Worm (Caenorhabditis elegans): ENCODE results near the gene unc-8.

Gene unc-8

ce11 chrIV:7178942-7179341, 18.0 kb upstream of the unc-8 start, which contains the start of gene C42D4.3:
Gene C42D4.3 (plus strand): TSS chrIV:7179239.
- no peak for TF ChIP-seq unc-62 (GFP tag; optimal IDR thresholded peaks at IDR 0.05)

- no peak for TF ChIP-seq unc-62 (GFP tag; optimal IDR thresholded peaks at IDR 0.05)
Observed at ce11 chrIV:7180304-7180703, 16.6 kb upstream of the unc-8 start, which contains the start of gene cest-10. Gene cest-10 (plus strand): TSS chrIV:7180557.

DNA sequence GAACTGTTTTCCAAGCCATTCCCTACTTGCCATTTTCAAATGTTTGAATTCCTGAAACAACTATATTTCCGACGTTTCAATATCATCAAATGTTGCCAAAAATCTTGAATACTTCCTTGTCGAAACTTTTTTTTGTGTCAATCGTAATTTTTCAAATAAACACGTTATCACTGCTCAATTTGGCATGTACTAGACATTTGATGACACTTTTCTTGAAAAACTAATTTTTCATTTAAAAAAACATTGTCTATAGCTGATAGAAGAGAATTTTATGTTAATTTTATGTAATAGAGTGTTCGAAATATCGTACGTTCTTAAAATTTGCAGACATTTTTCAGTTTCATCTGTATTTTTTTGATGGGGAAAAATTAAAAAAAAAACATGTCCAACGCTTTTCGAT, 14.1 kb upstream of the unc-8 start:
- TF ChIP-seq unc-62 (GFP tag; optimal IDR thresholded peaks at IDR 0.05) = no peak

DNA sequence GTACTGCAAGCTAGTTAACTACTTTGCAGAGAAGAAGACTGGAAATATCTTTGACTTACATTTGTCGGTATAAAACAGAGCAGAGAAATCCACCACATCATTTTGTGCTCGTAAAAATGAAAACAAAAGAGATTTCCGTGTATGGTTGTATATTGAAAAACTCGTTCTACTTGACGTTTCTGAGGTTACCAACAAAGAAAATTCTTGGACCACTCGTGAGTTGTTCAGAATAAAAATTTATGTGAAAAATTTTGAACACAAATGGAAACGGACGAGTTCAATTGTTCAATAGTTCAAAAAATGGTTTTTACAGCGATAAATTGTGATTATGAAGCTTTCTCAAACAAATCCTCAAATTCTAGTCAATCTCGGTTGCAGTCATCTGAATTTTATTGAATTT, 12.4 kb upstream of the unc-8 start, which contains the start of gene clec-179:
Gene clec-179 (minus strand): TSS at position 101 of the 400 bp plus-strand sequence.
- no peak for TF ChIP-seq unc-62 (GFP tag; optimal IDR thresholded peaks at IDR 0.05)

ce11 chrIV:7186756-7187155, 10.2 kb upstream of the unc-8 start, which contains the start of gene str-249:
Gene str-249 (minus strand): TSS chrIV:7186856.
- no peak for TF ChIP-seq unc-62 (GFP tag; optimal IDR thresholded peaks at IDR 0.05)

ce11 chrIV:7188030-7188429, 8.9 kb upstream of the unc-8 start, which contains the start of gene C42D4.13:
Gene C42D4.13 (minus strand): TSS chrIV:7188130.
- TF ChIP-seq unc-62 (GFP tag; optimal IDR thresholded peaks at IDR 0.05) = no peak

ce11 chrIV:7188528-7189422, 8.2 kb upstream of the unc-8 start, which contains the start of gene srlf-7:
Gene srlf-7 (plus strand): TSS chrIV:7189287.
- TF ChIP-seq unc-62 (GFP tag; optimal IDR thresholded peaks at IDR 0.05) = no peak

DNA sequence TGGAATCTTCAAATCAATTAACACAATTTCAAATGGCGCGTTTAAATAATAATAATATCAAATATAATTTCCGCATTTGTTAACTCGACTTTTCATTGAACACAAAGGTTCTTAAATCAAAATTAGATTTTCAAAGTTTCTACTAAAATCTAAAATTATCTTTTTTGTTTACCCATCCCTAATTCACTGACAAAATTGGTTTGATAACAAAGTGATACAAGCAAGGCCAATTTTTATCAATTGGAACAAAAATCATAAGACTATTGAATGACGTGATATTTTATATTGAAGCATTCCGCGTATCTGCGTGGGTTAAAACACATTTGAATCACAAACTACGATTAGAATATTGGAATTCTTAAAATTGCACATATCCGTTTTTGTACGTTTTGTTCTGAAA, 6.5 kb upstream of the unc-8 start:
- TF ChIP-seq unc-62 (GFP tag; optimal IDR thresholded peaks at IDR 0.05) = no peak

DNA sequence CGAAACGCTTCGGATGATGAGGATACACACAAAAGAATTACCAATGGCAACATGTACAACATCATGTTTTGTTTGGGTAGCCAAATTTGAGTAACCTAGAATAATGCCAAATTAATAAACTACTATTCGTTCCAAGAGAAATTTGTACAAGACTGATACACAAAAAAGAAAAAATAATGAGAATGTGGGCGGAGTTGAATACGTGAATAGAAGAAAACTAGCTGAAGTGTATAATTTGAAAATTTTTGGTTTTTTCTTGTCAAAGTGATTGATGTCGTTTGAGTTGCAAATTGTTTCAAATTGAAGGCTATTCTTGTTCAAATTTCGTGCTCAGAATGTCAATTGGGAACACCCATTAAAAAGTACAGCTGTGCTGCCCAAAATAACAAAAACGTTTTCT, 5.2 kb upstream of the unc-8 start, which contains the start of gene R13A1.5:
Gene R13A1.5 (minus strand): TSS at position 101 of the 400 bp plus-strand sequence.
- TF ChIP-seq unc-62 (GFP tag; optimal IDR thresholded peaks at IDR 0.05) = no peak

ce11 chrIV:7195734-7196133, 1.2 kb upstream of the unc-8 start, which contains the start of gene best-16:
Gene best-16 (minus strand): TSS chrIV:7195834.
- TF ChIP-seq unc-62 (GFP tag; optimal IDR thresholded peaks at IDR 0.05) = no peak

- no peak for TF ChIP-seq unc-62 (GFP tag; optimal IDR thresholded peaks at IDR 0.05)
Observed at ce11 chrIV:7203696-7204095, 6.7 kb downstream of the unc-8 start, which contains the start of gene R13A1.3. Gene R13A1.3 (plus strand): TSS chrIV:7203996.

DNA sequence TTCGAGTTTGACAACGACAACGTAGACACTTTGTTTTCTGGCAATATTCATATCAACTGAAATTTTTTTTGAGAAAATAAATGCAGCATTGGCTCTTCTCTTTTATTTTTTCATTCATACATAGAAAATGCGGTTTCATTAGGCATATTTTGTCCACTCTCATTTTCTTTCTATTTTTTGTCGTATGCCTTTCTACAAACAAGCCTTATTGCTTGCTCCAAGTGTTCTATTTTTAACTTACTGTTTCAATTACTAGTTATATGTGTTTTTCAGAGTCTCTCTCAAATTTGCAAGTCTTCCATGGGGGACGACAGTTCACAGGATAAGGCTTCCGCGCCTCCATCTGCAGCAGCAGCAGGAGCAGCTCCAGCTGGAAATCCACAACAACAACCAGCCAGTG, 9.0 kb downstream of the unc-8 start, which contains the start of gene kcc-1:
Gene kcc-1 (plus strand): TSS at position 301 of the 400 bp plus-strand sequence.
- no peak for TF ChIP-seq unc-62 (GFP tag; optimal IDR thresholded peaks at IDR 0.05)

ce11 chrIV:7208961-7209360, 12.0 kb downstream of the unc-8 start:
- no peak for TF ChIP-seq unc-62 (GFP tag; optimal IDR thresholded peaks at IDR 0.05)

- TF ChIP-seq unc-62 (GFP tag; optimal IDR thresholded peaks at IDR 0.05) = no peak
Observed at ce11 chrIV:7211313-7211712, 14.4 kb downstream of the unc-8 start.

- TF ChIP-seq unc-62 (GFP tag; optimal IDR thresholded peaks at IDR 0.05) = no peak
Observed at ce11 chrIV:7212769-7213168, 15.8 kb downstream of the unc-8 start.

- TF ChIP-seq unc-62 (GFP tag; optimal IDR thresholded peaks at IDR 0.05) = no peak
Observed at ce11 chrIV:7216210-7216609, 19.3 kb downstream of the unc-8 start.
